In the genomic region with DNA sequence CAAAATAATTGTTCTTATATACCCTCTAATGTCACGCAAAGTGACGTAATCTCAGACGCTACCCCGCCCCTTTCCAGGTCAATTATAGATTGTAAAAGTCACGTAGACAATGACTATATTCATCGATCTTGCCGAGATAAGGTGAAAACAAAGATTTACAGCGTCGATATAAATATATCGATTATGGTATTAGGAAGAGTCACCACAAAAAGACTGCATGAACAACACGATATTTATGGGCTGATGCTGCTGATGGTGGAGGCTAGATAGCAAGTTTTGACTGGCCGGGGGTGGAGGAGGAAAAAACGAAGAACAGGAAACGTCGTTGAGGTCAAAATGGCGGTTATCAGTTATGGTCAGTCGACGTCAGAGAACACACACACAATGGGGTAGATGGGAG, we compare ENCODE assay signal across 7 worm cellular contexts.
TF ChIP-seq lines count a peak whose summit lies in the region.

No protein-coding gene starts in this region.

TF ChIP-seq in whole organism, L1 larva, 84 proteins besides CTCF, POLR2A, EP300 and RAD21 (continues in another document):
- TF ChIP-seq egl-27 (tag; optimal IDR thresholded peaks at IDR 0.05; lab: Kevin White, UChicago) (no peak), elt-3 (tag; optimal IDR thresholded peaks at IDR 0.05; lab: Kevin White, UChicago) (peak in 2 of 6 experiments; percentile 19 to 32), jun-1 (tag; optimal IDR thresholded peaks at IDR 0.05; lab: Kevin White, UChicago) (no peak), nhr-20 (tag; optimal IDR thresholded peaks at IDR 0.05; lab: Kevin White, UChicago) (peak; percentile 69), snpc-4 (tag; optimal IDR thresholded peaks at IDR 0.05; lab: Kevin White, UChicago) (no peak), nhr-28 (tag; optimal IDR thresholded peaks at IDR 0.05; lab: Kevin White, UChicago) (no peak), unc-30 (tag; optimal IDR thresholded peaks at IDR 0.05; lab: Kevin White, UChicago) (no peak), ceh-88 (GFP tag; IDR thresholded peaks at IDR 0.05; lab: Robert Waterston, UW) (no peak), snu-23 (GFP tag; optimal IDR thresholded peaks at IDR 0.05; lab: Kevin White, UChicago) (peak; percentile 33), tbx-2 (tag; optimal IDR thresholded peaks at IDR 0.05; lab: Kevin White, UChicago) (no peak), vab-15 (tag; optimal IDR thresholded peaks at IDR 0.05; lab: Kevin White, UChicago) (no peak), nhr-84 (tag; optimal IDR thresholded peaks at IDR 0.05; lab: Kevin White, UChicago) (no peak), isw-1 (GFP tag; IDR thresholded peaks at IDR 0.05; lab: Robert Waterston, UW) (no peak)

TF ChIP-seq in whole organism, L2 larva, 48 proteins besides CTCF, POLR2A, EP300 and RAD21 (continues in another document):
- no peak for TF ChIP-seq ztf-11 (tag; optimal IDR thresholded peaks at IDR 0.05; lab: Kevin White, UChicago)
- TF ChIP-seq snpc-4 (tag; optimal IDR thresholded peaks at IDR 0.05; lab: Kevin White, UChicago): no peak
- TF ChIP-seq F13H6.1 (tag; optimal IDR thresholded peaks at IDR 0.05; lab: Kevin White, UChicago): peak; percentile 51
- TF ChIP-seq lin-13 (GFP tag; optimal IDR thresholded peaks at IDR 0.05; lab: Kevin White, UChicago): no peak
- TF ChIP-seq nhr-12 (tag; optimal IDR thresholded peaks at IDR 0.05; lab: Kevin White, UChicago): no peak
- TF ChIP-seq peb-1 (tag; optimal IDR thresholded peaks at IDR 0.05; lab: Kevin White, UChicago): no peak
- TF ChIP-seq lsy-2 (tag; optimal IDR thresholded peaks at IDR 0.05; lab: Kevin White, UChicago): peak in 1 of 2 experiments; percentile 39
- TF ChIP-seq nhr-10 (tag; optimal IDR thresholded peaks at IDR 0.05; lab: Kevin White, UChicago): no peak
- no peak for TF ChIP-seq egl-27 (tag; optimal IDR thresholded peaks at IDR 0.05; lab: Kevin White, UChicago)
- TF ChIP-seq nhr-129 (tag; optimal IDR thresholded peaks at IDR 0.05; lab: Kevin White, UChicago): peak; percentile 9
- no peak for TF ChIP-seq mbf-1 (tag; optimal IDR thresholded peaks at IDR 0.05; lab: Kevin White, UChicago)
- TF ChIP-seq ceh-82 (tag; optimal IDR thresholded peaks at IDR 0.05; lab: Kevin White, UChicago): no peak
- peak; percentile 74 for TF ChIP-seq nhr-21 (tag; optimal IDR thresholded peaks at IDR 0.05; lab: Kevin White, UChicago)

TF ChIP-seq in whole organism, L3 larva, 47 proteins besides CTCF, POLR2A, EP300 and RAD21 (continues in another document):
- no peak for TF ChIP-seq ztf-4 (tag; optimal IDR thresholded peaks at IDR 0.05; lab: Kevin White, UChicago)
- peak in 1 of 3 experiments; percentile 5 for TF ChIP-seq elt-3 (tag; optimal IDR thresholded peaks at IDR 0.05; lab: Kevin White, UChicago)
- peak; percentile 89 for TF ChIP-seq nhr-23 (tag; optimal IDR thresholded peaks at IDR 0.05; lab: Kevin White, UChicago)
- peak; percentile 17 for TF ChIP-seq nfya-1 (tag; optimal IDR thresholded peaks at IDR 0.05; lab: Kevin White, UChicago; ENCODE audit: insufficient read depth)
- TF ChIP-seq skn-1 (tag; optimal IDR thresholded peaks at IDR 0.05; lab: Kevin White, UChicago): peak; percentile 17
- TF ChIP-seq lsy-12 (tag; optimal IDR thresholded peaks at IDR 0.05; lab: Kevin White, UChicago): no peak
- TF ChIP-seq elt-2 (tag; optimal IDR thresholded peaks at IDR 0.05; lab: Kevin White, UChicago): peak; percentile 75
- peak; percentile 79 for TF ChIP-seq ceh-28 (tag; optimal IDR thresholded peaks at IDR 0.05; lab: Kevin White, UChicago)
- TF ChIP-seq nhr-12 (tag; optimal IDR thresholded peaks at IDR 0.05; lab: Kevin White, UChicago): no peak
- no peak for TF ChIP-seq ceh-9 (tag; optimal IDR thresholded peaks at IDR 0.05; lab: Kevin White, UChicago)
- TF ChIP-seq nhr-77 (tag; optimal IDR thresholded peaks at IDR 0.05; lab: Kevin White, UChicago): no peak
- no peak for TF ChIP-seq aly-2 (tag; optimal IDR thresholded peaks at IDR 0.05; lab: Kevin White, UChicago)
- TF ChIP-seq ztf-11 (tag; optimal IDR thresholded peaks at IDR 0.05; lab: Kevin White, UChicago): no peak

TF ChIP-seq in whole organism, L4 larva, 104 proteins besides CTCF, POLR2A, EP300 and RAD21 (continues in another document):
- TF ChIP-seq lin-1 (GFP tag; IDR thresholded peaks at IDR 0.05; lab: Robert Waterston, UW) (no peak), ama-1 (optimal IDR thresholded peaks at IDR 0.05; lab: Kevin White, UChicago) (no peak), ctbp-1 (GFP tag; IDR thresholded peaks at IDR 0.05; lab: Robert Waterston, UW) (no peak), mep-1 (tag; optimal IDR thresholded peaks at IDR 0.05; lab: Kevin White, UChicago) (peak; percentile 54), hlh-30 (tag; optimal IDR thresholded peaks at IDR 0.05; lab: Kevin White, UChicago; ENCODE audit: insufficient read depth) (no peak), F49E8.2 (tag; optimal IDR thresholded peaks at IDR 0.05; lab: Kevin White, UChicago; ENCODE audit: borderline replicate concordance) (no peak), php-3 (GFP tag; IDR thresholded peaks at IDR 0.05; lab: Robert Waterston, UW) (0 out of 2 replicates have a peak, but pooled peaks have one; percentile 19), ceh-28 (tag; optimal IDR thresholded peaks at IDR 0.05; lab: Kevin White, UChicago) (peak; percentile 55), mxl-3 (GFP tag; optimal IDR thresholded peaks at IDR 0.05; lab: Kevin White, UChicago) (peak; percentile 53), R02D3.7 (tag; optimal IDR thresholded peaks at IDR 0.05; lab: Kevin White, UChicago) (no peak), nhr-77 (tag; optimal IDR thresholded peaks at IDR 0.05; lab: Kevin White, UChicago) (peak; percentile 82), ZK337.2 (GFP tag; IDR thresholded peaks at IDR 0.05; lab: Robert Waterston, UW) (no peak), tra-1 (GFP tag; IDR thresholded peaks at IDR 0.05; lab: Robert Waterston, UW) (no peak)

TF ChIP-seq in whole organism, late embryonic, 69 proteins besides CTCF, POLR2A, EP300 and RAD21:
- peak; percentile 71 for TF ChIP-seq elt-2 (tag; optimal IDR thresholded peaks at IDR 0.05; lab: Kevin White, UChicago)
- no peak for TF ChIP-seq ama-1 (optimal IDR thresholded peaks at IDR 0.05; lab: Kevin White, UChicago)

TF ChIP-seq in whole organism, mixed stage, embryonic, 35 proteins besides CTCF, POLR2A, EP300 and RAD21:
- TF ChIP-seq nhr-237 (tag; optimal IDR thresholded peaks at IDR 0.05; lab: Kevin White, UChicago): no peak
- peak; percentile 96 for TF ChIP-seq elt-1 (tag; optimal IDR thresholded peaks at IDR 0.05; lab: Kevin White, UChicago; ENCODE audit: borderline replicate concordance, insufficient read depth)
- TF ChIP-seq M03D4.4 (tag; optimal IDR thresholded peaks at IDR 0.05; lab: Kevin White, UChicago): no peak
- TF ChIP-seq tbx-8 (GFP tag; optimal IDR thresholded peaks at IDR 0.05; lab: Kevin White, UChicago): no peak
- TF ChIP-seq mls-2 (tag; optimal IDR thresholded peaks at IDR 0.05; lab: Kevin White, UChicago): no peak
- no peak for TF ChIP-seq cnd-1 (tag; optimal IDR thresholded peaks at IDR 0.05; lab: Kevin White, UChicago)
- no peak for TF ChIP-seq drap-1 (GFP tag; optimal IDR thresholded peaks at IDR 0.05; lab: Kevin White, UChicago)
- TF ChIP-seq lsy-2 (tag; optimal IDR thresholded peaks at IDR 0.05; lab: Kevin White, UChicago): no peak
- TF ChIP-seq unc-39 (tag; optimal IDR thresholded peaks at IDR 0.05; lab: Kevin White, UChicago): no peak
- no peak for TF ChIP-seq blmp-1 (tag; optimal IDR thresholded peaks at IDR 0.05; lab: Kevin White, UChicago)
- no peak for TF ChIP-seq ces-1 (GFP tag; optimal IDR thresholded peaks at IDR 0.05; lab: Kevin White, UChicago)
- TF ChIP-seq lin-13 (tag; optimal IDR thresholded peaks at IDR 0.05; lab: Kevin White, UChicago): no peak
- no peak for TF ChIP-seq bed-3 (GFP tag; optimal IDR thresholded peaks at IDR 0.05; lab: Kevin White, UChicago)
- TF ChIP-seq elt-3 (tag; optimal IDR thresholded peaks at IDR 0.05; lab: Kevin White, UChicago): no peak
- no peak for TF ChIP-seq sptf-1 (tag; optimal IDR thresholded peaks at IDR 0.05; lab: Kevin White, UChicago)
- peak; percentile 45 for TF ChIP-seq ceh-39 (tag; optimal IDR thresholded peaks at IDR 0.05; lab: Kevin White, UChicago)

TF ChIP-seq in whole organism, young adult, 124 proteins besides CTCF, POLR2A, EP300 and RAD21:
- TF ChIP-seq ZK185.1 (tag; optimal IDR thresholded peaks at IDR 0.05; lab: Kevin White, UChicago; ENCODE audit: poor library complexity, severe bottlenecking): peak; percentile 5
- TF ChIP-seq ceh-27 (GFP tag; optimal IDR thresholded peaks at IDR 0.05; lab: Kevin White, UChicago): no peak
- no peak for TF ChIP-seq akir-1 (GFP tag; optimal IDR thresholded peaks at IDR 0.05; lab: Kevin White, UChicago)
- no peak for TF ChIP-seq snpc-3.4 (tag; optimal IDR thresholded peaks at IDR 0.05; lab: Kevin White, UChicago)
- peak; percentile 62 for TF ChIP-seq nhr-80 (tag; optimal IDR thresholded peaks at IDR 0.05; lab: Kevin White, UChicago)
- no peak for TF ChIP-seq madf-6 (GFP tag; IDR thresholded peaks at IDR 0.05; lab: Robert Waterston, UW)
- TF ChIP-seq lin-40 (tag; optimal IDR thresholded peaks at IDR 0.05; lab: Kevin White, UChicago): peak; percentile 29
